Worm (Caenorhabditis elegans): Measurements from ENCODE around the gene C47A4.3.

The C47A4.3 gene

DNA sequence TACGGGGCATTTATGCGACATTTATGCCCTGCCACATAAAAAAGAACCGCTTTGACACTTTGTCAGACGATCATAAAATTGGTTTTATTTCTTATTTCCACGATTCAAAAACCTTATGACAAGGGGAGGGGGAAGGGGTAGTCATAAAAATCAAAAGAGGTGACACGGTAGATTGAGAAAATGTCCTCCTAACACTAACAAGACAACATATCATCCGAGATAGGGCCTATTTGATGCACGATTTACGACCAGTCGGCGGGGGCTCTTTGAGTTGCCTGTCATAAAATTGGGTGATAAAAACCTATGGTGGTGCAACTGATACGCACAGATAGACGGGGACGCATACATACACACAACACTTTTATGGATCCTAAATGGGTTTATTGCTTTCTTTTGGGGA lies 34.2 kb downstream of the C47A4.3 start:
- TF ChIP-seq hlh-1 (tag; optimal IDR thresholded peaks at IDR 0.05) (no peak), nhr-2 (tag; optimal IDR thresholded peaks at IDR 0.05) (peak; percentile 36), nhr-237 (tag; optimal IDR thresholded peaks at IDR 0.05) (no peak), unc-62 (GFP tag; optimal IDR thresholded peaks at IDR 0.05) (peak; percentile 65), snpc-4 (tag; optimal IDR thresholded peaks at IDR 0.05) (no peak), unc-120 (tag; optimal IDR thresholded peaks at IDR 0.05; ENCODE audit: poor library complexity, severe bottlenecking) (no peak), sem-2 (GFP tag; optimal IDR thresholded peaks at IDR 0.05) (no peak)

DNA sequence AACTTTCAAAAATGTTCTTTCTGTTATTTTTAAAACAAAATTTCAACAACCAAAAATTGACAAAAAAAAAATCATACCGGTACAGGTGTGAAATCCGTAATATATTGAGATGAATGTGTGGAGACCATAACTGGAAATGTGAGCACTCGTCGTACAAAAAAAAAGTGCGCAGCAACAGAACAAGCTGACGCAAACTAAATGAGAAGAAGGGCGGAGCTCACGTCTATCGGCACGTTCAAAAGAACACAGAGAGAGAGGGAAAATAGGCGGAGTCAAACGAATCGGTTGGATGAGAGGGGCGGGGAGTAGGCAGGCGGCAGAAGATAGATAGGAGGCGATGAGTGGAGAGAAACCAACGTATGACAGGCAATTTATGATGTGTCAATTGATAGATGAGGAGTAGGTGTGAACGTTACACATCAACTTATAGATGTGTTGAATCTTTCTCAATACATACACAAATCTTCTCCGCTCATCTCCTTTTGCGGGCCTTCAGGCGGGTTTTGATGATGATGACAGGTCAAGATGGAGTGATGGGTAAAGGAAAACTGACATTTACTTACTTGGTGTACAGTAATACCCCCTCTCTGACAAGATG lies 38.2 kb downstream of the C47A4.3 start, which contains the start of gene tlp-1:
Gene tlp-1 (minus strand): TSS at position 255 of the 598 bp plus-strand sequence.
- no peak for TF ChIP-seq zip-8 (tag; optimal IDR thresholded peaks at IDR 0.05)
- no peak for TF ChIP-seq ces-1 (GFP tag; optimal IDR thresholded peaks at IDR 0.05)
- TF ChIP-seq tbx-8 (GFP tag; optimal IDR thresholded peaks at IDR 0.05), result peak; percentile 18
- TF ChIP-seq lin-13 (tag; optimal IDR thresholded peaks at IDR 0.05), result no peak
- TF ChIP-seq ceh-39 (tag; optimal IDR thresholded peaks at IDR 0.05), result no peak
- no peak for TF ChIP-seq snpc-4 (tag; optimal IDR thresholded peaks at IDR 0.05)
- TF ChIP-seq sem-2 (GFP tag; optimal IDR thresholded peaks at IDR 0.05), result no peak
- no peak for TF ChIP-seq cnd-1 (tag; optimal IDR thresholded peaks at IDR 0.05)
- TF ChIP-seq nhr-237 (tag; optimal IDR thresholded peaks at IDR 0.05), result no peak
- TF ChIP-seq M03D4.4 (tag; optimal IDR thresholded peaks at IDR 0.05), result no peak
- no peak for TF ChIP-seq mep-1 (tag; optimal IDR thresholded peaks at IDR 0.05)
- TF ChIP-seq unc-120 (tag; optimal IDR thresholded peaks at IDR 0.05; ENCODE audit: poor library complexity, severe bottlenecking), result peak; percentile 42
- TF ChIP-seq mls-2 (tag; optimal IDR thresholded peaks at IDR 0.05), result no peak
- peak; percentile 88 for TF ChIP-seq elt-1 (tag; optimal IDR thresholded peaks at IDR 0.05; ENCODE audit: borderline replicate concordance, insufficient read depth)
- TF ChIP-seq flh-1 (GFP tag; optimal IDR thresholded peaks at IDR 0.05), result no peak
- TF ChIP-seq mab-5 (tag; optimal IDR thresholded peaks at IDR 0.05), result peak; percentile 36
- TF ChIP-seq blmp-1 (tag; optimal IDR thresholded peaks at IDR 0.05), result no peak
- no peak for TF ChIP-seq lsy-2 (tag; optimal IDR thresholded peaks at IDR 0.05)
- TF ChIP-seq hlh-1 (tag; optimal IDR thresholded peaks at IDR 0.05), result peak; percentile 72
- no peak for TF ChIP-seq bed-3 (GFP tag; optimal IDR thresholded peaks at IDR 0.05)
- TF ChIP-seq ceh-43 (GFP tag; optimal IDR thresholded peaks at IDR 0.05), result no peak
- no peak for TF ChIP-seq unc-39 (tag; optimal IDR thresholded peaks at IDR 0.05)
- TF ChIP-seq nhr-28 (tag; optimal IDR thresholded peaks at IDR 0.05), result no peak
- peak; percentile 100 for TF ChIP-seq unc-62 (GFP tag; optimal IDR thresholded peaks at IDR 0.05)
- TF ChIP-seq pha-4 (tag; optimal IDR thresholded peaks at IDR 0.05), result no peak
- no peak for TF ChIP-seq elt-3 (tag; optimal IDR thresholded peaks at IDR 0.05)
- TF ChIP-seq sptf-1 (tag; optimal IDR thresholded peaks at IDR 0.05), result no peak
- TF ChIP-seq lin-32 (GFP tag; optimal IDR thresholded peaks at IDR 0.05), result no peak
- TF ChIP-seq drap-1 (GFP tag; optimal IDR thresholded peaks at IDR 0.05), result no peak
- no peak for TF ChIP-seq nhr-76 (tag; optimal IDR thresholded peaks at IDR 0.05)
- no peak for TF ChIP-seq ceh-83 (GFP tag; optimal IDR thresholded peaks at IDR 0.05)
- peak; percentile 89 for TF ChIP-seq nhr-2 (tag; optimal IDR thresholded peaks at IDR 0.05)
- no peak for TF ChIP-seq ztf-11 (tag; optimal IDR thresholded peaks at IDR 0.05)
- TF ChIP-seq ham-2 (GFP tag; optimal IDR thresholded peaks at IDR 0.05), result no peak
- TF ChIP-seq nhr-12 (tag; optimal IDR thresholded peaks at IDR 0.05), result no peak

DNA sequence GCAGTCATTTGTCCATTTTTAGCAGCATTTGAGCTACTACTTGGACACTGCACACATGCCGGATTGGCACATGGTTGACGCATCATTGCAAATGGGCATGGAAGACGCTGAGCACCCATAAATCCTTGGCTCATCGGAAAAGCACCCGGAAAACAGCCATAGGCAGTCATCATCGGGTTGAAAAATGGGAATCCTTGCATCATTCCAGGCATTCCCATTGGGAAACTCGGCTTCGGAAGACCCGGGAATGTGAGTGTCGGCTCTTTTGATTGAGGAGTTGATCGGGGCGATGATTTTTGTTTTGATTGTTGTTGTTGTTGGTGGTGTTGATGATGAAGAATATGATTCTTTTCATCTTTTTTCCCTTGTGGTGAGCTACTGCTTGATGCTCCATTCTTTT lies 39.5 kb downstream of the C47A4.3 start:
- TF ChIP-seq flh-1 (GFP tag; optimal IDR thresholded peaks at IDR 0.05) (no peak), ceh-83 (GFP tag; optimal IDR thresholded peaks at IDR 0.05) (no peak), lin-32 (GFP tag; optimal IDR thresholded peaks at IDR 0.05) (no peak), M03D4.4 (tag; optimal IDR thresholded peaks at IDR 0.05) (no peak), ztf-11 (tag; optimal IDR thresholded peaks at IDR 0.05) (no peak), lin-13 (tag; optimal IDR thresholded peaks at IDR 0.05) (no peak), nhr-12 (tag; optimal IDR thresholded peaks at IDR 0.05) (no peak), ceh-39 (tag; optimal IDR thresholded peaks at IDR 0.05) (no peak), ceh-43 (GFP tag; optimal IDR thresholded peaks at IDR 0.05) (no peak), nhr-76 (tag; optimal IDR thresholded peaks at IDR 0.05) (no peak), snpc-4 (tag; optimal IDR thresholded peaks at IDR 0.05) (no peak), elt-3 (tag; optimal IDR thresholded peaks at IDR 0.05) (no peak), nhr-2 (tag; optimal IDR thresholded peaks at IDR 0.05) (no peak), unc-39 (tag; optimal IDR thresholded peaks at IDR 0.05) (no peak), bed-3 (GFP tag; optimal IDR thresholded peaks at IDR 0.05) (no peak), sem-2 (GFP tag; optimal IDR thresholded peaks at IDR 0.05) (no peak), mep-1 (tag; optimal IDR thresholded peaks at IDR 0.05) (no peak), zip-8 (tag; optimal IDR thresholded peaks at IDR 0.05) (no peak), sptf-1 (tag; optimal IDR thresholded peaks at IDR 0.05) (no peak), cnd-1 (tag; optimal IDR thresholded peaks at IDR 0.05) (no peak)

Data from whole organism, mixed stage, embryonic.